Worm (Caenorhabditis elegans) whole organism, L3 larva: ENCODE measurements around the gene fbxa-48.

Experiments
- R02D3.7 ChIP-seq: fragments of 150-350 bp; optimal IDR thresholded peaks from 2 replicates; lab custom pipeline; 2014; ENCODE audit warnings: missing biosample characterization, missing genetic modification characterization
- aly-2 ChIP-seq: fragments of 150-350 bp; optimal IDR thresholded peaks from 2 replicates; lab custom pipeline; 2014; ENCODE audit warnings: missing biosample characterization, missing genetic modification characterization
- ama-1 ChIP-seq: fragments of 150-350 bp; optimal IDR thresholded peaks from 2 replicates; lab custom pipeline; 2018
- ceh-28 ChIP-seq: fragments of 150-350 bp; optimal IDR thresholded peaks from 2 replicates; lab custom pipeline; 2014; ENCODE audit warnings: missing biosample characterization, missing genetic modification reagents, missing genetic modification characterization
- ceh-82 ChIP-seq: fragments of 150-350 bp; optimal IDR thresholded peaks from 2 replicates; lab custom pipeline; 2014; ENCODE audit warnings: missing biosample characterization, missing genetic modification characterization
- daf-12 ChIP-seq: fragments of 150-350 bp; optimal IDR thresholded peaks from 2 replicates; lab custom pipeline; 2014; ENCODE audit warnings: missing biosample characterization, missing genetic modification reagents, missing genetic modification characterization
- egl-5 ChIP-seq: fragments of 150-350 bp; optimal IDR thresholded peaks from 2 replicates; lab custom pipeline; 2017; ENCODE audit warnings: missing biosample characterization, missing genetic modification reagents, missing genetic modification characterization, inconsistent platforms
- elt-1 ChIP-seq: fragments of 150-350 bp; optimal IDR thresholded peaks from 2 replicates; lab custom pipeline; 2014; ENCODE audit warnings: missing biosample characterization, missing genetic modification characterization
- elt-2 ChIP-seq: sonication (generic microtip); optimal IDR thresholded peaks from 2 replicates; lab custom pipeline; 2016; ENCODE audit warnings: missing genetic modification reagents, mild to moderate bottlenecking, missing genetic modification characterization, missing compliant biosample characterization
- elt-3 ChIP-seq, 3 experiments: fragments of 150-350 bp in 1 of 3; sonication (generic microtip) in 2 of 3; optimal IDR thresholded peaks; 2 replicates in 2 of 3; 4 replicates in 1 of 3; lab custom pipeline; 2014 to 2017; ENCODE audit warnings: missing biosample characterization in 3 of 3, missing genetic modification characterization in 3 of 3
- eor-1 ChIP-seq, 2 experiments: fragments of 150-350 bp; optimal IDR thresholded peaks; 2 replicates each; lab custom pipeline; 2014 to 2018; ENCODE audit warnings: missing biosample characterization in 2 of 2, missing genetic modification characterization in 2 of 2
- fkh-10 ChIP-seq: sonication (generic microtip); optimal IDR thresholded peaks from 2 replicates; lab custom pipeline; 2017; ENCODE audit warnings: missing biosample characterization, missing genetic modification reagents, missing genetic modification characterization
- fkh-2 ChIP-seq: fragments of 150-350 bp; optimal IDR thresholded peaks from 2 replicates; lab custom pipeline; 2014; ENCODE audit warnings: missing biosample characterization, missing genetic modification reagents, missing genetic modification characterization
- fos-1 ChIP-seq: fragments of 150-350 bp; optimal IDR thresholded peaks from 2 replicates; lab custom pipeline; 2014; ENCODE audit warnings: missing biosample characterization, missing genetic modification characterization
- lin-15B ChIP-seq: fragments of 150-350 bp; optimal IDR thresholded peaks from 2 replicates; lab custom pipeline; 2014; ENCODE audit warnings: missing biosample characterization, missing genetic modification characterization
- lin-39 ChIP-seq: fragments of 150-350 bp; optimal IDR thresholded peaks from 2 replicates; lab custom pipeline; 2018; ENCODE audit warnings: missing biosample characterization, missing genetic modification reagents, missing genetic modification characterization
- mdl-1 ChIP-seq: fragments of 150-350 bp; optimal IDR thresholded peaks from 2 replicates; lab custom pipeline; 2014; ENCODE audit warnings: missing biosample characterization, missing genetic modification characterization
- nfya-1 ChIP-seq: sonication (generic microtip); optimal IDR thresholded peaks from 2 replicates; lab custom pipeline; 2017; ENCODE audit warnings: missing genetic modification characterization, mild to moderate bottlenecking, missing compliant biosample characterization, antibody characterized with exemption, moderate library complexity; ENCODE audit not compliant: insufficient read depth
- nhr-11 ChIP-seq: fragments of 150-350 bp; optimal IDR thresholded peaks from 2 replicates; lab custom pipeline; 2014; ENCODE audit warnings: missing biosample characterization, missing genetic modification characterization
- nhr-12 ChIP-seq: fragments of 150-350 bp; optimal IDR thresholded peaks from 2 replicates; lab custom pipeline; 2014; ENCODE audit warnings: missing biosample characterization, missing genetic modification characterization
- nhr-23 ChIP-seq: fragments of 150-350 bp; optimal IDR thresholded peaks from 2 replicates; lab custom pipeline; 2014; ENCODE audit warnings: missing biosample characterization, missing genetic modification reagents, missing genetic modification characterization
- nhr-25 ChIP-seq: sonication (generic microtip); optimal IDR thresholded peaks from 2 replicates; lab custom pipeline; 2017; ENCODE audit warnings: missing biosample characterization, missing genetic modification characterization
- nhr-28 ChIP-seq: fragments of 150-350 bp; optimal IDR thresholded peaks from 2 replicates; lab custom pipeline; 2014; ENCODE audit warnings: missing biosample characterization, missing genetic modification characterization
- nhr-43 ChIP-seq: sonication (generic microtip); optimal IDR thresholded peaks from 2 replicates; lab custom pipeline; 2016; ENCODE audit warnings: mild to moderate bottlenecking, missing genetic modification characterization, missing compliant biosample characterization; ENCODE audit not compliant: poor library complexity, severe bottlenecking
- nhr-67 ChIP-seq: fragments of 150-350 bp; optimal IDR thresholded peaks from 2 replicates; lab custom pipeline; 2014; ENCODE audit warnings: missing biosample characterization, missing genetic modification characterization
- nhr-76 ChIP-seq: fragments of 150-350 bp; sonication (generic microtip); optimal IDR thresholded peaks from 5 replicates; lab custom pipeline; 2014; ENCODE audit warnings: missing biosample characterization, missing genetic modification characterization
- nhr-77 ChIP-seq: fragments of 150-350 bp; optimal IDR thresholded peaks from 2 replicates; lab custom pipeline; 2014; ENCODE audit warnings: missing biosample characterization, missing genetic modification characterization
- pha-4 ChIP-seq: fragments of 150-350 bp; optimal IDR thresholded peaks from 2 replicates; lab custom pipeline; 2014; ENCODE audit warnings: missing biosample characterization, missing genetic modification reagents, missing genetic modification characterization
- pqm-1 ChIP-seq: fragments of 150-350 bp; optimal IDR thresholded peaks from 2 replicates; lab custom pipeline; 2017; ENCODE audit warnings: missing biosample characterization, missing genetic modification characterization, inconsistent platforms
- sea-2 ChIP-seq: fragments of 150-350 bp; sonication (generic microtip); optimal IDR thresholded peaks from 4 replicates; lab custom pipeline; 2014; ENCODE audit warnings: missing biosample characterization, missing genetic modification reagents, missing genetic modification characterization
- skn-1 ChIP-seq: fragments of 150-350 bp; optimal IDR thresholded peaks from 2 replicates; lab custom pipeline; 2014; ENCODE audit warnings: missing biosample characterization, missing genetic modification characterization
- snpc-4 ChIP-seq: fragments of 150-350 bp; optimal IDR thresholded peaks from 2 replicates; lab custom pipeline; 2014; ENCODE audit warnings: missing biosample characterization, missing genetic modification characterization
- tbx-2 ChIP-seq: sonication (generic microtip); optimal IDR thresholded peaks from 2 replicates; lab custom pipeline; 2016; ENCODE audit warnings: mild to moderate bottlenecking, missing genetic modification characterization, missing compliant biosample characterization
- unc-62 ChIP-seq: fragments of 150-350 bp; sonication (generic microtip); optimal IDR thresholded peaks from 4 replicates; lab custom pipeline; 2014; ENCODE audit warnings: missing biosample characterization, missing genetic modification reagents, missing genetic modification characterization
- zag-1 ChIP-seq: fragments of 150-350 bp; optimal IDR thresholded peaks from 2 replicates; lab custom pipeline; 2014; ENCODE audit warnings: missing biosample characterization, missing genetic modification characterization
- ztf-11 ChIP-seq: fragments of 150-350 bp; optimal IDR thresholded peaks from 2 replicates; lab custom pipeline; 2014; ENCODE audit warnings: missing biosample characterization, missing genetic modification characterization
- ztf-4 ChIP-seq: fragments of 150-350 bp; optimal IDR thresholded peaks from 2 replicates; lab custom pipeline; 2014; ENCODE audit warnings: missing biosample characterization, missing genetic modification characterization

fbxa-48 gene

ce11 chrIII:2234192-2234934 lies 37.6 kb downstream of the fbxa-48 start, which contains the start of gene C39B5.2:
TSS of gene C39B5.2 (plus strand) at chrIII:2234884.
- no peak for TF ChIP-seq fkh-2 (tag; lab: Kevin White, UChicago)
- TF ChIP-seq egl-5 (tag; lab: Kevin White, UChicago) = no peak
- TF ChIP-seq lin-15B (tag; lab: Kevin White, UChicago) = no peak
- no peak for TF ChIP-seq nhr-77 (tag; lab: Kevin White, UChicago)
- no peak for TF ChIP-seq elt-3 (tag; optimal IDR thresholded peaks at IDR 0.05; lab: Kevin White, UChicago)
- TF ChIP-seq aly-2 (tag; lab: Kevin White, UChicago) = no peak
- TF ChIP-seq nhr-67 = no peak
- TF ChIP-seq daf-12 (tag; lab: Kevin White, UChicago) = no peak
- no peak for TF ChIP-seq nhr-23
- no peak for TF ChIP-seq mdl-1 (tag; lab: Kevin White, UChicago)
- no peak for TF ChIP-seq elt-1 (tag; lab: Kevin White, UChicago)
- TF ChIP-seq tbx-2 (tag; lab: Kevin White, UChicago) = no peak
- no peak for TF ChIP-seq sea-2 (GFP tag; lab: Kevin White, UChicago)
- TF ChIP-seq eor-1 (tag; optimal IDR thresholded peaks at IDR 0.05; lab: Kevin White, UChicago) = no peak
- TF ChIP-seq ztf-4 = no peak
- no peak for TF ChIP-seq nhr-43 (tag; lab: Kevin White, UChicago)
- no peak for TF ChIP-seq skn-1 (tag; lab: Kevin White, UChicago)
- TF ChIP-seq pqm-1 = no peak

ce11 chrIII:2233399-2233798 lies 38.6 kb downstream of the fbxa-48 start:
- TF ChIP-seq nhr-67 (no peak), ztf-11 (tag; lab: Kevin White, UChicago) (no peak), snpc-4 (tag; lab: Kevin White, UChicago) (no peak), pha-4 (tag; lab: Kevin White, UChicago) (peak; percentile 61), elt-2 (tag; lab: Kevin White, UChicago) (no peak)

ce11 chrIII:2232360-2232759 lies 39.6 kb downstream of the fbxa-48 start, which contains the start of gene fbxa-47:
TSS of gene fbxa-47 (minus strand) at chrIII:2232460.
- TF ChIP-seq daf-12 (tag; lab: Kevin White, UChicago) = no peak
- no peak for TF ChIP-seq ceh-28 (tag; lab: Kevin White, UChicago)
- TF ChIP-seq nhr-12 (tag; lab: Kevin White, UChicago) = no peak
- no peak for TF ChIP-seq nhr-43 (tag; lab: Kevin White, UChicago)
- TF ChIP-seq ceh-82 = no peak
- no peak for TF ChIP-seq nfya-1
- no peak for TF ChIP-seq elt-2 (tag; lab: Kevin White, UChicago)
- no peak for TF ChIP-seq zag-1
- no peak for TF ChIP-seq fos-1
- TF ChIP-seq elt-3 (tag; optimal IDR thresholded peaks at IDR 0.05; lab: Kevin White, UChicago) = no peak
- TF ChIP-seq nhr-28 = no peak
- TF ChIP-seq ama-1 (lab: Kevin White, UChicago) = no peak
- no peak for TF ChIP-seq nhr-11
- no peak for TF ChIP-seq lin-15B (tag; lab: Kevin White, UChicago)
- TF ChIP-seq ztf-4 = no peak
- no peak for TF ChIP-seq lin-39 (tag; lab: Kevin White, UChicago)
- TF ChIP-seq nhr-76 (tag; lab: Kevin White, UChicago) = no peak

ce11 chrIII:2227407-2227806 lies 44.6 kb downstream of the fbxa-48 start, which contains the start of gene fbxa-62:
TSS of gene fbxa-62 (plus strand) at chrIII:2227707.
- TF ChIP-seq daf-12 (tag; lab: Kevin White, UChicago) = no peak
- TF ChIP-seq nhr-28 = no peak
- no peak for TF ChIP-seq unc-62 (GFP tag; lab: Kevin White, UChicago)
- no peak for TF ChIP-seq pqm-1
- TF ChIP-seq R02D3.7 = no peak
- no peak for TF ChIP-seq fkh-10 (GFP tag; lab: Kevin White, UChicago)
- TF ChIP-seq elt-3 (tag; optimal IDR thresholded peaks at IDR 0.05; lab: Kevin White, UChicago) = no peak
- no peak for TF ChIP-seq nhr-25 (tag; lab: Kevin White, UChicago)
- no peak for TF ChIP-seq ztf-11 (tag; lab: Kevin White, UChicago)
- no peak for TF ChIP-seq nhr-67
- TF ChIP-seq snpc-4 (tag; lab: Kevin White, UChicago) = no peak
- TF ChIP-seq tbx-2 (tag; lab: Kevin White, UChicago) = no peak
